In genomic region chr2L:19048912-19049311, dm6 we compare ENCODE assay signal across 5 fruit fly cellular contexts.
TF ChIP-seq lines count a peak whose summit lies in the region.

CG10470 (plus strand) TSS chr2L:19049076.

- TF ChIP-seq CTCF in whole organism, embryonic (GFP tag; optimal IDR thresholded peaks at IDR 0.05; lab: Kevin White, UChicago), result no peak

TF ChIP-seq in whole organism, adult, 20 proteins besides CTCF, POLR2A, EP300 and RAD21:
- TF ChIP-seq bab1 (GFP tag; optimal IDR thresholded peaks at IDR 0.05; lab: Kevin White, UChicago), result peak; percentile 71
- TF ChIP-seq CG14711 (tag; optimal IDR thresholded peaks at IDR 0.05; lab: Kevin White, UChicago), result peak; percentile 31
- no peak for TF ChIP-seq kay (GFP tag; lab: Kevin White, UChicago; ENCODE audit: borderline replicate concordance)

TF ChIP-seq in whole organism, embryonic, 481 proteins besides CTCF, POLR2A, EP300 and RAD21 (continues in another document):
- no peak for TF ChIP-seq CG11723 (GFP tag; optimal IDR thresholded peaks at IDR 0.05; lab: Kevin White, UChicago)
- TF ChIP-seq stc (GFP tag; IDR thresholded peaks at IDR 0.05; lab: Robert Waterston, UW), result no peak
- no peak for TF ChIP-seq dati (GFP tag; IDR thresholded peaks at IDR 0.05; lab: Robert Waterston, UW)
- peak; percentile 70; the same call in 2 of the 3 replicates for TF ChIP-seq zen2 (GFP tag; IDR thresholded peaks at IDR 0.05; lab: Robert Waterston, UW; ENCODE audit: partially characterized antibody)
- peak in 1 of 2 experiments; percentile 38 for TF ChIP-seq bsh (GFP tag; optimal IDR thresholded peaks at IDR 0.05; lab: Kevin White, UChicago)
- no peak for TF ChIP-seq H15 (GFP tag; IDR thresholded peaks at IDR 0.05; lab: Robert Waterston, UW)
- TF ChIP-seq unc-4 (GFP tag; IDR thresholded peaks at IDR 0.05; lab: Robert Waterston, UW; ENCODE audit: partially characterized antibody), result peak; percentile 81
- no peak for TF ChIP-seq lab (GFP tag; optimal IDR thresholded peaks at IDR 0.05; lab: Kevin White, UChicago)
- no peak for TF ChIP-seq pros (GFP tag; optimal IDR thresholded peaks at IDR 0.05; lab: Kevin White, UChicago)
- no peak for TF ChIP-seq CG8290 (GFP tag; optimal IDR thresholded peaks at IDR 0.05; lab: Kevin White, UChicago)
- TF ChIP-seq CG8290 (tag; optimal IDR thresholded peaks at IDR 0.05; lab: Kevin White, UChicago), result no peak
- TF ChIP-seq CG3163 (GFP tag; optimal IDR thresholded peaks at IDR 0.05; lab: Kevin White, UChicago), result no peak
- peak; percentile 60 for TF ChIP-seq Med (GFP tag; lab: Kevin White, UChicago)
- no peak for TF ChIP-seq CG12744 (GFP tag; optimal IDR thresholded peaks at IDR 0.05; lab: Kevin White, UChicago)
- no peak for TF ChIP-seq insv (GFP tag; optimal IDR thresholded peaks at IDR 0.05; lab: Kevin White, UChicago)
- no peak for TF ChIP-seq CG32767 (GFP tag; IDR thresholded peaks at IDR 0.05; lab: Robert Waterston, UW)
- no peak for TF ChIP-seq shn (GFP tag; optimal IDR thresholded peaks at IDR 0.05; lab: Kevin White, UChicago)
- no peak for TF ChIP-seq jigr1 (GFP tag; IDR thresholded peaks at IDR 0.05; lab: Robert Waterston, UW)
- TF ChIP-seq zfh2 (GFP tag; optimal IDR thresholded peaks at IDR 0.05; lab: Kevin White, UChicago), result no peak
- TF ChIP-seq tgo (GFP tag; IDR thresholded peaks at IDR 0.05; lab: Robert Waterston, UW), result no peak
- TF ChIP-seq CG13123 (GFP tag; optimal IDR thresholded peaks at IDR 0.05; lab: Kevin White, UChicago), result no peak
- peak; percentile 24 for TF ChIP-seq CG15514 (GFP tag; optimal IDR thresholded peaks at IDR 0.05; lab: Kevin White, UChicago)
- TF ChIP-seq CG1603 (tag; optimal IDR thresholded peaks at IDR 0.05; lab: Kevin White, UChicago), result peak; percentile 20

TF ChIP-seq in whole organism, prepupa, 60 proteins besides CTCF, POLR2A, EP300 and RAD21 (continues in another document):
- TF ChIP-seq Hr39 (GFP tag; optimal IDR thresholded peaks at IDR 0.05; lab: Kevin White, UChicago) (no peak), achi (GFP tag; optimal IDR thresholded peaks at IDR 0.05; lab: Kevin White, UChicago) (no peak), dsx (GFP tag; optimal IDR thresholded peaks at IDR 0.05; lab: Kevin White, UChicago; ENCODE audit: poor library complexity, severe bottlenecking) (peak; percentile 70), Sox15 (GFP tag; optimal IDR thresholded peaks at IDR 0.05; lab: Kevin White, UChicago) (no peak), Gug (GFP tag; IDR thresholded peaks at IDR 0.05; lab: Robert Waterston, UW) (no peak), CG3032 (tag; optimal IDR thresholded peaks at IDR 0.05; lab: Kevin White, UChicago) (peak; percentile 7), Lpt (GFP tag; optimal IDR thresholded peaks at IDR 0.05; lab: Kevin White, UChicago) (no peak), CG11762 (GFP tag; optimal IDR thresholded peaks at IDR 0.05; lab: Kevin White, UChicago; ENCODE audit: insufficient read depth) (no peak), Hr38 (GFP tag; optimal IDR thresholded peaks at IDR 0.05; lab: Kevin White, UChicago) (no peak), CG1621 (tag; optimal IDR thresholded peaks at IDR 0.05; lab: Kevin White, UChicago) (peak; percentile 4), fkh (GFP tag; optimal IDR thresholded peaks at IDR 0.05; lab: Kevin White, UChicago) (no peak), CG16779 (tag; optimal IDR thresholded peaks at IDR 0.05; lab: Kevin White, UChicago) (no peak), Sox14 (GFP tag; optimal IDR thresholded peaks at IDR 0.05; lab: Kevin White, UChicago) (no peak), Eip78C (GFP tag; lab: Kevin White, UChicago) (peak; percentile 16), Eip93F (GFP tag; optimal IDR thresholded peaks at IDR 0.05; lab: Kevin White, UChicago) (no peak), CG11294 (GFP tag; IDR thresholded peaks at IDR 0.05; lab: Robert Waterston, UW) (no peak), CG7368 (GFP tag; optimal IDR thresholded peaks at IDR 0.05; lab: Kevin White, UChicago) (no peak), CG34406 (GFP tag; optimal IDR thresholded peaks at IDR 0.05; lab: Kevin White, UChicago) (no peak), spab (GFP tag; optimal IDR thresholded peaks at IDR 0.05; lab: Kevin White, UChicago) (no peak), Hr4 (GFP tag; optimal IDR thresholded peaks at IDR 0.05; lab: Kevin White, UChicago) (no peak), CG8119 (GFP tag; IDR thresholded peaks at IDR 0.05; lab: Robert Waterston, UW) (no peak), CG6854 (GFP tag; optimal IDR thresholded peaks at IDR 0.05; lab: Kevin White, UChicago) (no peak), CG10669 (GFP tag; optimal IDR thresholded peaks at IDR 0.05; lab: Kevin White, UChicago) (no peak), eg (GFP tag; IDR thresholded peaks at IDR 0.05; lab: Robert Waterston, UW) (no peak; the same call in 2 of the 3 replicates)

TF ChIP-seq in whole organism, pupa, 21 proteins besides CTCF, POLR2A, EP300 and RAD21:
- TF ChIP-seq CG10348 (GFP tag; IDR thresholded peaks at IDR 0.05; lab: Robert Waterston, UW) (no peak), CG8159 (tag; optimal IDR thresholded peaks at IDR 0.05; lab: Kevin White, UChicago) (peak; percentile 4)
TF ChIP-seq in whole organism, pupa: peak in this region for 1.

TF ChIP-seq in whole organism, wandering third instar larva, 38 proteins besides CTCF, POLR2A, EP300 and RAD21:
- TF ChIP-seq sage (GFP tag; optimal IDR thresholded peaks at IDR 0.05; lab: Kevin White, UChicago) (no peak), sv (GFP tag; optimal IDR thresholded peaks at IDR 0.05; lab: Kevin White, UChicago) (no peak), Sp1 (GFP tag; optimal IDR thresholded peaks at IDR 0.05; lab: Kevin White, UChicago) (peak; percentile 15), Hnf4 (GFP tag; optimal IDR thresholded peaks at IDR 0.05; lab: Kevin White, UChicago) (peak; percentile 29), HLH106 (tag; optimal IDR thresholded peaks at IDR 0.05; lab: Kevin White, UChicago) (peak; percentile 15), fru (GFP tag; optimal IDR thresholded peaks at IDR 0.05; lab: Kevin White, UChicago) (peak; percentile 22), rgr (GFP tag; optimal IDR thresholded peaks at IDR 0.05; lab: Kevin White, UChicago) (peak; percentile 16), OdsH (GFP tag; optimal IDR thresholded peaks at IDR 0.05; lab: Kevin White, UChicago) (peak; percentile 4), h (GFP tag; optimal IDR thresholded peaks at IDR 0.05; lab: Kevin White, UChicago) (peak; percentile 0), tai (GFP tag; optimal IDR thresholded peaks at IDR 0.05; lab: Kevin White, UChicago) (no peak), psq (GFP tag; optimal IDR thresholded peaks at IDR 0.05; lab: Kevin White, UChicago) (peak; percentile 20)
